Fruit fly (Drosophila melanogaster): ENCODE data around the gene CG33191.
A peak's percentile ranks its signal among the peaks of the same experiment; 100 is the strongest.

- peak; percentile 42 for TF ChIP-seq br (GFP tag; optimal IDR thresholded peaks at IDR 0.05)
- peak; percentile 60 for TF ChIP-seq h (GFP tag; optimal IDR thresholded peaks at IDR 0.05)
- peak; percentile 15 for TF ChIP-seq sv (GFP tag; optimal IDR thresholded peaks at IDR 0.05)
- no peak for TF ChIP-seq N (GFP tag; optimal IDR thresholded peaks at IDR 0.05)
- TF ChIP-seq Myc (optimal IDR thresholded peaks at IDR 0.05), result no peak
- no peak for TF ChIP-seq brk (GFP tag; optimal IDR thresholded peaks at IDR 0.05)
- no peak for TF ChIP-seq lola (GFP tag; optimal IDR thresholded peaks at IDR 0.05)
- TF ChIP-seq CG9705 (GFP tag; optimal IDR thresholded peaks at IDR 0.05), result no peak
- TF ChIP-seq Abd-B (GFP tag; optimal IDR thresholded peaks at IDR 0.05), result no peak
- no peak for TF ChIP-seq Jra (GFP tag; optimal IDR thresholded peaks at IDR 0.05)
- TF ChIP-seq OdsH (GFP tag; optimal IDR thresholded peaks at IDR 0.05), result peak; percentile 46
- TF ChIP-seq HLH106 (tag; optimal IDR thresholded peaks at IDR 0.05), result peak; percentile 52
These were observed 35.5 kb downstream of the CG33191 start for dm6 chr3R:8744198-8744597.

Data from whole organism, wandering third instar larva.